Worm (Caenorhabditis elegans) whole organism, late embryonic: Measurements from ENCODE around the gene C13A2.12.
A peak's percentile ranks its signal among the peaks of the same experiment; 100 is the strongest.

Experiments
- C08G9.2 ChIP-seq: sonication (generic microtip); optimal IDR thresholded peaks from 2 replicates; lab custom pipeline; 2016; ENCODE audit warnings: mild to moderate bottlenecking, missing genetic modification characterization, moderate library complexity, missing compliant biosample characterization
- C38D4.7 ChIP-seq: fragments of 200-800 bp; sonication (Bioruptor generic); optimal IDR thresholded peaks from 2 replicates; lab custom pipeline; 2018; ENCODE audit warnings: mild to moderate bottlenecking, missing genetic modification characterization, moderate library complexity, missing compliant biosample characterization
- F13H6.1 ChIP-seq: sonication (generic microtip); optimal IDR thresholded peaks from 2 replicates; lab custom pipeline; 2016; ENCODE audit warnings: missing genetic modification characterization, missing compliant biosample characterization
- K02D7.2 ChIP-seq: sonication (generic microtip); optimal IDR thresholded peaks from 2 replicates; lab custom pipeline; 2017; ENCODE audit warnings: mild to moderate bottlenecking, missing genetic modification characterization, missing compliant biosample characterization
- K09A11.1 ChIP-seq: sonication (generic microtip); optimal IDR thresholded peaks from 2 replicates; lab custom pipeline; 2017; ENCODE audit warnings: antibody characterized with exemption, mild to moderate bottlenecking, missing genetic modification characterization, missing compliant biosample characterization; ENCODE audit not compliant: insufficient read depth
- T23F11.4 ChIP-seq: fragments of 200-800 bp; sonication (Bioruptor generic); optimal IDR thresholded peaks from 2 replicates; lab custom pipeline; 2018; ENCODE audit warnings: mild to moderate bottlenecking, missing genetic modification characterization, missing compliant biosample characterization
- Y22D7AL.16 ChIP-seq: sonication (generic microtip); optimal IDR thresholded peaks from 2 replicates; lab custom pipeline; 2016; ENCODE audit warnings: missing genetic modification characterization, missing compliant biosample characterization
- ceh-14 ChIP-seq: sonication (generic microtip); optimal IDR thresholded peaks from 2 replicates; lab custom pipeline; 2016; ENCODE audit warnings: missing genotype, missing genetic modification characterization, missing compliant biosample characterization
- ceh-19 ChIP-seq: fragments of 200-800 bp; sonication (Bioruptor generic); optimal IDR thresholded peaks from 2 replicates; lab custom pipeline; 2018; ENCODE audit warnings: mild to moderate bottlenecking, missing genetic modification characterization, missing compliant biosample characterization
- ceh-2 ChIP-seq: sonication (generic microtip); optimal IDR thresholded peaks from 2 replicates; lab custom pipeline; 2016; ENCODE audit warnings: missing genotype, missing genetic modification characterization, missing compliant biosample characterization
- ceh-22 ChIP-seq: sonication (generic microtip); optimal IDR thresholded peaks from 2 replicates; lab custom pipeline; 2017; ENCODE audit warnings: missing biosample characterization, missing genetic modification characterization
- ceh-24 ChIP-seq: sonication (generic microtip); optimal IDR thresholded peaks from 2 replicates; lab custom pipeline; 2016; ENCODE audit warnings: mild to moderate bottlenecking, missing genetic modification characterization, missing compliant biosample characterization
- ceh-30 ChIP-seq: fragments of 150-350 bp; optimal IDR thresholded peaks from 2 replicates; lab custom pipeline; 2014; ENCODE audit warnings: missing biosample characterization, missing genetic modification characterization
- ceh-31 ChIP-seq: sonication (generic microtip); optimal IDR thresholded peaks from 2 replicates; lab custom pipeline; 2016; ENCODE audit warnings: missing genetic modification characterization, missing compliant biosample characterization
- ceh-48 ChIP-seq: sonication (generic microtip); optimal IDR thresholded peaks from 2 replicates; lab custom pipeline; 2016; ENCODE audit warnings: missing genetic modification characterization, inconsistent platforms, missing compliant biosample characterization
- ceh-9 ChIP-seq: sonication (generic microtip); optimal IDR thresholded peaks from 2 replicates; lab custom pipeline; 2016; ENCODE audit warnings: mild to moderate bottlenecking, missing genetic modification characterization, inconsistent platforms, missing compliant biosample characterization
- che-1 ChIP-seq: sonication (generic microtip); optimal IDR thresholded peaks from 2 replicates; lab custom pipeline; 2016; ENCODE audit warnings: mild to moderate bottlenecking, missing genetic modification characterization, missing compliant biosample characterization
- dve-1 ChIP-seq: sonication (generic microtip); optimal IDR thresholded peaks from 2 replicates; lab custom pipeline; 2017; ENCODE audit warnings: antibody characterized with exemption, mild to moderate bottlenecking, missing genetic modification characterization, missing compliant biosample characterization
- elt-2 ChIP-seq: sonication (generic microtip); optimal IDR thresholded peaks from 2 replicates; lab custom pipeline; 2016; ENCODE audit warnings: missing genetic modification reagents, missing genetic modification characterization, missing compliant biosample characterization
- elt-4 ChIP-seq: sonication (generic microtip); optimal IDR thresholded peaks from 2 replicates; lab custom pipeline; 2016; ENCODE audit warnings: missing genetic modification characterization, missing compliant biosample characterization
- eyg-1 ChIP-seq: sonication (generic microtip); optimal IDR thresholded peaks from 2 replicates; lab custom pipeline; 2016; ENCODE audit warnings: missing genotype, missing genetic modification characterization, missing compliant biosample characterization
- fkh-10 ChIP-seq: fragments of 150-350 bp; optimal IDR thresholded peaks from 2 replicates; lab custom pipeline; 2014; ENCODE audit warnings: missing biosample characterization, missing genetic modification reagents, missing genetic modification characterization
- hlh-13 ChIP-seq: fragments of 200-800 bp; sonication (Bioruptor generic); optimal IDR thresholded peaks from 2 replicates; lab custom pipeline; 2018; ENCODE audit warnings: mild to moderate bottlenecking, missing genetic modification characterization, missing compliant biosample characterization
- hlh-8 ChIP-seq: sonication (generic microtip); optimal IDR thresholded peaks from 2 replicates; lab custom pipeline; 2016; ENCODE audit warnings: missing genotype, missing genetic modification characterization, missing compliant biosample characterization
- lim-6 ChIP-seq: sonication (generic microtip); optimal IDR thresholded peaks from 2 replicates; lab custom pipeline; 2016; ENCODE audit warnings: missing genetic modification characterization, missing compliant biosample characterization
- lin-11 ChIP-seq: fragments of 200-800 bp; sonication (Bioruptor generic); optimal IDR thresholded peaks from 2 replicates; lab custom pipeline; 2018; ENCODE audit warnings: mild to moderate bottlenecking, missing genetic modification characterization, missing compliant biosample characterization
- mec-3 ChIP-seq: sonication (generic microtip); optimal IDR thresholded peaks from 2 replicates; lab custom pipeline; 2016; ENCODE audit warnings: borderline replicate concordance, missing genetic modification characterization, missing compliant biosample characterization
- nfya-1 ChIP-seq: sonication (generic microtip); optimal IDR thresholded peaks from 2 replicates; lab custom pipeline; 2017; ENCODE audit warnings: missing genetic modification characterization, mild to moderate bottlenecking, missing compliant biosample characterization, antibody characterized with exemption, moderate library complexity
- odd-2 ChIP-seq: sonication (generic microtip); optimal IDR thresholded peaks from 2 replicates; lab custom pipeline; 2017; ENCODE audit warnings: antibody characterized with exemption, mild to moderate bottlenecking, missing genetic modification characterization, missing compliant biosample characterization
- pag-3 ChIP-seq: sonication (generic microtip); optimal IDR thresholded peaks from 2 replicates; lab custom pipeline; 2016; ENCODE audit warnings: missing compliant biosample characterization, missing genetic modification characterization, borderline replicate concordance
- pat-9 ChIP-seq: fragments of 200-800 bp; sonication (Bioruptor generic); optimal IDR thresholded peaks from 2 replicates; lab custom pipeline; 2018; ENCODE audit warnings: mild to moderate bottlenecking, missing genetic modification characterization, moderate library complexity, missing compliant biosample characterization
- pax-1 ChIP-seq: fragments of 150-350 bp; optimal IDR thresholded peaks from 2 replicates; lab custom pipeline; 2014; ENCODE audit warnings: missing biosample characterization, missing genetic modification characterization
- pha-2 ChIP-seq: sonication (generic microtip); optimal IDR thresholded peaks from 2 replicates; lab custom pipeline; 2017; ENCODE audit warnings: mild to moderate bottlenecking, missing genetic modification characterization, missing compliant biosample characterization
- pqm-1 ChIP-seq: sonication (generic microtip); optimal IDR thresholded peaks from 2 replicates; lab custom pipeline; 2016; ENCODE audit warnings: missing genetic modification characterization, missing compliant biosample characterization
- pros-1 ChIP-seq: fragments of 150-350 bp; optimal IDR thresholded peaks from 2 replicates; lab custom pipeline; 2014; ENCODE audit warnings: missing biosample characterization, missing genetic modification reagents, missing genetic modification characterization
- ref-2 ChIP-seq: sonication (generic microtip); optimal IDR thresholded peaks from 2 replicates; lab custom pipeline; 2016; ENCODE audit warnings: missing genetic modification characterization, missing compliant biosample characterization
- rnt-1 ChIP-seq: sonication (generic microtip); optimal IDR thresholded peaks from 2 replicates; lab custom pipeline; 2016; ENCODE audit warnings: missing genetic modification characterization, missing compliant biosample characterization
- sdc-2 ChIP-seq: sonication (generic microtip); optimal IDR thresholded peaks from 2 replicates; lab custom pipeline; 2016; ENCODE audit warnings: missing genotype, missing genetic modification characterization, missing compliant biosample characterization
- tbx-2 ChIP-seq: sonication (generic microtip); optimal IDR thresholded peaks from 2 replicates; lab custom pipeline; 2016; ENCODE audit warnings: missing genetic modification characterization, missing compliant biosample characterization
- tbx-7 ChIP-seq: sonication (generic microtip); optimal IDR thresholded peaks from 2 replicates; lab custom pipeline; 2016; ENCODE audit warnings: missing genotype, missing genetic modification characterization, missing compliant biosample characterization
- ttx-3 ChIP-seq: sonication (generic microtip); optimal IDR thresholded peaks from 2 replicates; lab custom pipeline; 2016; ENCODE audit warnings: missing genetic modification reagents, missing genetic modification characterization, missing compliant biosample characterization
- unc-3 ChIP-seq, 2 experiments: fragments of 200-800 bp in 1 of 2; sonication (Bioruptor generic) in 1 of 2; sonication (generic microtip) in 1 of 2; conservative IDR thresholded peaks in 1 of 2; optimal IDR thresholded peaks in 1 of 2; 2 replicates each; pipeline versions ENCODE4 v1.3.6 to Lab custom; 2016 to 2022; ENCODE audit warnings: missing compliant biosample characterization in 2 of 2, missing genetic modification characterization in 2 of 2, missing genetic modification reagents in 1 of 2
- unc-42 ChIP-seq: sonication (generic microtip); optimal IDR thresholded peaks from 2 replicates; lab custom pipeline; 2016; ENCODE audit warnings: missing genotype, missing genetic modification characterization, missing compliant biosample characterization

C13A2.12 gene

DNA sequence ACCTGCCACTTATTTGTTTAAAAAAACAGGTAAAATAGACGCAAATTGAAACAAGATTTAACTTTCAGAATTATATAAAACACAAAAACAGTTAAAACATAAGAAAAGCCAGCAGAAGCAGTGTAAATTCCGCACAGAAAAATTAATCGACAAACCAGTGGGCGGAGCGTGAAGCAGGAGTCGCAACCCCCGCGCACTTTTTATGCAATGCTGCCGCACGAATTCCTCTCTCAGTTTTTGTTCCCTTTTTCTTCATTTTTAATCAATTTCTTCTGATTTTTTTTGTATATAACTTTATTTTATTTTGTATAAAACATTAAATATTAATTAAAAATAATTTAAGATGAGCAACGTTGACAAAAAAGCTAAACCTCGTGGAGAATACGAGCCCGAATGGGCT is 28.2 kb upstream of the C13A2.12 start, which contains the start of the genes gei-6 and krr-1 (continued):
- TF ChIP-seq elt-2 (tag; lab: Kevin White, UChicago) (peak; percentile 95), elt-4 (tag; lab: Kevin White, UChicago) (no peak), ceh-2 (tag; lab: Kevin White, UChicago) (peak; percentile 61), pax-1 (tag; lab: Kevin White, UChicago) (no peak), ceh-22 (tag; lab: Kevin White, UChicago) (no peak), ceh-24 (tag; lab: Kevin White, UChicago) (peak; percentile 18), Y22D7AL.16 (tag; lab: Kevin White, UChicago) (peak; percentile 82), ttx-3 (peak; percentile 86), sdc-2 (tag; lab: Kevin White, UChicago) (peak; percentile 35), ceh-9 (tag; lab: Kevin White, UChicago) (peak; percentile 16), K02D7.2 (tag; lab: Kevin White, UChicago) (peak; percentile 82), F13H6.1 (tag; lab: Kevin White, UChicago) (peak; percentile 44), unc-3 (GFP tag; conservative IDR thresholded peaks at IDR 0.05; lab: Robert Waterston, UW) (peak; percentile 86), unc-3 (tag; optimal IDR thresholded peaks at IDR 0.05; lab: Kevin White, UChicago) (peak; percentile 86)

DNA sequence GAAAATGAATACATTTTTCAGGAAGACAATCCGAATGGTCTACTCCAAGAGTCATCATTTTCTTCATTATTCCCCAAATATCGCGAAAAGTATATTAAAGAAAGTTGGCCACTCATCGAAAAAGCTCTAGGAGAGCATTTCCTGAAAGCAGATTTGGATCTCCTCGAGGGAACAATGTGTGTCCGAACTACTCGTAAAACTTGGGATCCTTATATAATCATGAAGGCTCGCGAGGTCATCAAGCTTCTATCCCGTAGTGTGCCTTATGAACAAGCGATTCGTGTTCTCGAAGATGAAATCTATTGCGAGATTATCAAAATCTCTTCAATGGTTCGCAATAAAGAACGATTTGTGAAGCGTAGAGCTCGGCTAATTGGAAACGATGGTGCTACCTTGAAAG is 27.5 kb upstream of the C13A2.12 start:
- TF ChIP-seq ref-2 (tag; lab: Kevin White, UChicago) = no peak
- TF ChIP-seq lim-6 (tag; lab: Kevin White, UChicago) = no peak
- TF ChIP-seq C38D4.7 (GFP tag; lab: Kevin White, UChicago) = no peak
- no peak for TF ChIP-seq rnt-1
- TF ChIP-seq C08G9.2 (tag; lab: Kevin White, UChicago) = no peak
- no peak for TF ChIP-seq pros-1 (tag; lab: Kevin White, UChicago)
- TF ChIP-seq ceh-31 (tag; lab: Kevin White, UChicago) = no peak
- no peak for TF ChIP-seq ceh-48
- TF ChIP-seq K02D7.2 (tag; lab: Kevin White, UChicago) = no peak
- TF ChIP-seq eyg-1 (tag; lab: Kevin White, UChicago) = no peak
- TF ChIP-seq odd-2 (tag; lab: Kevin White, UChicago) = no peak
- no peak for TF ChIP-seq fkh-10 (GFP tag; lab: Kevin White, UChicago)
- TF ChIP-seq ceh-19 = no peak
- no peak for TF ChIP-seq lin-11
- TF ChIP-seq pat-9 (tag; lab: Kevin White, UChicago) = no peak

DNA sequence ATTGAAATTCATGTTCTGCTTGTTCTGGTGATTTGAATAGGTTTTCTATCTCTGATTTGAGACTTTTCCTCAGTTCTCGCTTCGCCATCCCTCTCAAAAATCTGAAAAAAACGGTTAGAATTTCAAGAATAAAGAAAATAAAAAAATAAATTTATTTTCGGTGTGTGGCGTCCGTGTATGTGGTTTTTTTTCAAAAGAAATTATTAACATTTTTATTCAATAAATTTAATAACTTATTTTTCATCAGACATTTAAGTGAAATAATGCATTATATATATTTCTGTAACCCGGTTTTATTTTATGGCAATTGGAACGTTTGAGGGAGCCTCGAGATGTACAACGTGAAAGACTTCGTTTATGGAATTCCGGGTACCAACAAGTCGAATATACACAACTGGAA is 24.3 kb upstream of the C13A2.12 start, which contains the start of gene C05C8.5:
Gene C05C8.5 (minus strand): TSS at position 101 of the 400 bp plus-strand sequence.
- no peak for TF ChIP-seq nfya-1 (tag; lab: Kevin White, UChicago)
- TF ChIP-seq dve-1 (tag; lab: Kevin White, UChicago) = no peak
- TF ChIP-seq K09A11.1 = no peak
- TF ChIP-seq ceh-9 (tag; lab: Kevin White, UChicago) = no peak
- no peak for TF ChIP-seq ceh-22 (tag; lab: Kevin White, UChicago)
- TF ChIP-seq tbx-7 = no peak

DNA sequence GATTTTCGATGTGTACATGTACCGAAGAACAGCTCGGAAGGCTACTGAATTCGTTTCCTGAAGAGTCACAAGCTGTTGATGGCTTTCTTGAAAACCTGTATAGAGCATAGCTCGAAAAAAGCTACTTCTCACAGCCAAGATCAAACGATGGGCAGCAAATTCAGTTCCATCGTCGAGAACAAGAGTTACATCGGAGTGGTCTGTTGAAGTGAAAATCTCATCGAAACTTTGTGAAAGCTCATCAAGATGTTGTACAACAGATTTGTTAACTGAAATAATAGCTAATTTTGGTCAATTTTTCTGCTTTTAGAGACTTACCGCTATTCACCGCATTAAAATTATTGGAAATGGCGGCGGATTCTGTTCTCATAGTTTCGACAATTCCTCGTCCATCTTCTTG is 22.4 kb upstream of the C13A2.12 start:
- no peak for TF ChIP-seq hlh-13
- no peak for TF ChIP-seq dve-1 (tag; lab: Kevin White, UChicago)
- no peak for TF ChIP-seq pax-1 (tag; lab: Kevin White, UChicago)
- TF ChIP-seq ceh-14 (tag; lab: Kevin White, UChicago) = no peak
- TF ChIP-seq, all 69 proteins: peak for 0

DNA sequence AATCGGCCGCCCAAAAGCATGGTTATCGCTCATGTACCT is 22.2 kb upstream of the C13A2.12 start, which contains the start of gene hpo-9:
Gene hpo-9 (minus strand): TSS at position 37 of the 39 bp plus-strand sequence.
- TF ChIP-seq tbx-2 (tag; lab: Kevin White, UChicago) (no peak), pat-9 (tag; lab: Kevin White, UChicago) (no peak), ttx-3 (no peak), ceh-30 (tag; lab: Kevin White, UChicago) (no peak), mec-3 (tag; lab: Kevin White, UChicago) (no peak), pha-2 (tag; lab: Kevin White, UChicago) (no peak), che-1 (tag; lab: Kevin White, UChicago) (no peak), T23F11.4 (GFP tag; lab: Kevin White, UChicago) (no peak), unc-42 (no peak), hlh-8 (no peak), pqm-1 (tag; lab: Kevin White, UChicago) (no peak), pag-3 (tag; lab: Kevin White, UChicago) (no peak), ceh-14 (tag; lab: Kevin White, UChicago) (no peak), ceh-31 (tag; lab: Kevin White, UChicago) (no peak), fkh-10 (GFP tag; lab: Kevin White, UChicago) (no peak), ref-2 (tag; lab: Kevin White, UChicago) (no peak), rnt-1 (no peak)
